Worm (Caenorhabditis elegans): Measurements from ENCODE around the gene W02F12.2.

ce11 chrV:6683282-6683681 lies 14.2 kb downstream of the W02F12.2 start:
- no peak for TF ChIP-seq ztf-23 (GFP tag; IDR thresholded peaks at IDR 0.05)
- no peak for TF ChIP-seq flt-1 (GFP tag; IDR thresholded peaks at IDR 0.05)

Data from whole organism, midembryonic.